Worm (Caenorhabditis elegans) whole organism, young adult: ENCODE measurements around the gene gldi-5.

Source experiments
- ZK185.1 ChIP-seq: sonication (generic microtip); optimal IDR thresholded peaks from 2 replicates; lab custom pipeline; 2016; ENCODE audit warnings: mild to moderate bottlenecking, missing genetic modification characterization, missing compliant biosample characterization; ENCODE audit not compliant: poor library complexity, severe bottlenecking
- efl-1 ChIP-seq: fragments of 150-350 bp; optimal IDR thresholded peaks from 2 replicates; lab custom pipeline; 2014; ENCODE audit warnings: missing biosample characterization, missing genetic modification reagents, missing genetic modification characterization

- TF ChIP-seq ZK185.1 (tag; lab: Kevin White, UChicago) (no peak), efl-1 (no peak)
Observed at ce11 chrIII:3706586-3706985, 19.7 kb downstream of the gldi-5 start, which contains the start of gene dph-1.
